Worm (Caenorhabditis elegans) whole organism, early embryonic: Measurements from ENCODE around the gene T07A9.14.

Source experiments
- ama-1 ChIP-seq: fragments of 150-350 bp; optimal IDR thresholded peaks from 2 replicates; lab custom pipeline; 2014
- hmg-4 ChIP-seq: fragments of 200-800 bp; sonication (Bioruptor generic); optimal IDR thresholded peaks from 2 replicates; lab custom pipeline; 2018; ENCODE audit warnings: mild to moderate bottlenecking, missing genetic modification characterization, missing compliant biosample characterization
- tbx-11 ChIP-seq: fragments of 200-800 bp; sonication (Bioruptor generic); IDR thresholded peaks from 2 replicates; pipeline ENCODE4 v1.3.6; 2022; ENCODE audit warnings: missing genetic modification characterization, missing compliant biosample characterization
- tra-4 ChIP-seq: sonication (generic microtip); optimal IDR thresholded peaks from 2 replicates; lab custom pipeline; 2017; ENCODE audit warnings: missing genetic modification characterization, missing compliant biosample characterization

DNA sequence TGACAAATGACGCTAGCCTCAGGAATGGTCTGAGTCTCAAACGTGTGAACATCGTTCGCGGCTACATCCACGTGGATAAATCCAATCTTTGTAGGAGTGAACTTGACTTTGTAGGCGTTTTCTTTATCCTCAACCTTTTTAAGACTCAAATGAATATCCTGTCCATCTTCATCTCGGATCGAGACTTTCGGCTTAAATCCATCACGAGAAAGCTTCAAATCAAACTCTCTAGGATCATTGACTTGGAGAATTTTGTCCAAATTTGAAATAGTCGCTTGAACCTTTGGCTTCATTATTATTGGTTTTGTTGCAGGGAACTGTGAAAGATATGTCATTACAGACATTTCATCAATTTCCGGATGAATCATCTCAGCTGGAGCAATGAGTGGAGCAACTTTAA is 12.5 kb upstream of the T07A9.14 start:
- TF ChIP-seq tra-4 (tag; lab: Kevin White, UChicago), result no peak
- no peak for TF ChIP-seq tbx-11 (GFP tag; lab: Robert Waterston, UW)
- no peak for TF ChIP-seq hmg-4 (GFP tag; lab: Kevin White, UChicago)
- TF ChIP-seq ama-1 (lab: Kevin White, UChicago), result no peak
